Worm (Caenorhabditis elegans): ENCODE results near the gene gfi-3.

The gfi-3 gene

ce11 chrX:14500422-14501058 lies 20.2 kb downstream of the gfi-3 start (continued):
- TF ChIP-seq mep-1 (tag; optimal IDR thresholded peaks at IDR 0.05): no peak
- peak; percentile 94 for TF ChIP-seq hlh-11 (tag; optimal IDR thresholded peaks at IDR 0.05)
- no peak for TF ChIP-seq lir-3 (tag; optimal IDR thresholded peaks at IDR 0.05)
- TF ChIP-seq unc-62 (GFP tag; optimal IDR thresholded peaks at IDR 0.05 in 1 of 2): peak; percentile 38 to 47
- TF ChIP-seq unc-62 (tag; optimal IDR thresholded peaks at IDR 0.05): no peak
- TF ChIP-seq hlh-30 (tag; optimal IDR thresholded peaks at IDR 0.05; ENCODE audit: insufficient read depth): peak; percentile 24
- TF ChIP-seq cey-2 (tag; optimal IDR thresholded peaks at IDR 0.05; ENCODE audit: borderline replicate concordance, insufficient read depth): no peak
- peak; percentile 99 for TF ChIP-seq dmd-6 (GFP tag; IDR thresholded peaks at IDR 0.05)
- TF ChIP-seq rbr-2 (tag; optimal IDR thresholded peaks at IDR 0.05): no peak
- peak; percentile 79 for TF ChIP-seq nhr-77 (tag; optimal IDR thresholded peaks at IDR 0.05)
- peak; percentile 72 for TF ChIP-seq pha-4 (GFP tag; IDR thresholded peaks at IDR 0.05)
- TF ChIP-seq pha-4 (tag; optimal IDR thresholded peaks at IDR 0.05): no peak

- peak; percentile 57 to 99 for TF ChIP-seq unc-62 (GFP tag; optimal IDR thresholded peaks at IDR 0.05 in 1 of 2)
- TF ChIP-seq unc-62 (tag; optimal IDR thresholded peaks at IDR 0.05): no peak
- TF ChIP-seq T20F7.1 (GFP tag; optimal IDR thresholded peaks at IDR 0.05): peak; percentile 80
- peak; percentile 95 for TF ChIP-seq hlh-11 (tag; optimal IDR thresholded peaks at IDR 0.05)
- peak; percentile 43 for TF ChIP-seq mxl-3 (GFP tag; optimal IDR thresholded peaks at IDR 0.05)
- TF ChIP-seq mdl-1 (tag; optimal IDR thresholded peaks at IDR 0.05): peak in 1 of 2 experiments; percentile 81
- TF ChIP-seq dpl-1 (GFP tag; optimal IDR thresholded peaks at IDR 0.05): peak; percentile 12
- TF ChIP-seq lir-3 (tag; optimal IDR thresholded peaks at IDR 0.05): no peak
- TF ChIP-seq lin-29 (GFP tag; IDR thresholded peaks at IDR 0.05): no peak; the same call in 1 of the 2 replicates
- TF ChIP-seq dmd-6 (GFP tag; IDR thresholded peaks at IDR 0.05): peak; percentile 94
- no peak for TF ChIP-seq ztf-7 (tag; optimal IDR thresholded peaks at IDR 0.05)
- TF ChIP-seq unc-39 (tag; optimal IDR thresholded peaks at IDR 0.05): no peak
- TF ChIP-seq tra-1 (GFP tag; IDR thresholded peaks at IDR 0.05): peak; percentile 71; the same call in 1 of the 2 replicates
- peak; percentile 94 for TF ChIP-seq nhr-102 (tag; optimal IDR thresholded peaks at IDR 0.05)
- peak; percentile 92 for TF ChIP-seq nhr-48 (tag; optimal IDR thresholded peaks at IDR 0.05)
- TF ChIP-seq lsy-2 (tag; optimal IDR thresholded peaks at IDR 0.05): peak in 1 of 2 experiments; percentile 49
- TF ChIP-seq saeg-2 (GFP tag; IDR thresholded peaks at IDR 0.05): peak; percentile 84; the same call in 1 of the 2 replicates
- peak; percentile 1 for TF ChIP-seq nhr-25 (tag; optimal IDR thresholded peaks at IDR 0.05; ENCODE audit: borderline replicate concordance, insufficient read depth)
- TF ChIP-seq ceh-20 (GFP tag; IDR thresholded peaks at IDR 0.05): peak; percentile 96
- no peak for TF ChIP-seq egl-27 (tag; optimal IDR thresholded peaks at IDR 0.05)
- TF ChIP-seq nhr-28 (tag; optimal IDR thresholded peaks at IDR 0.05): peak; percentile 92
- 0 out of 2 replicates have a peak, but pooled peaks have one; percentile 63 for TF ChIP-seq mdt-29 (GFP tag; IDR thresholded peaks at IDR 0.05)
- no peak for TF ChIP-seq daf-19 (GFP tag; conservative IDR thresholded peaks at IDR 0.05)
- peak; percentile 76 for TF ChIP-seq pqm-1 (tag; optimal IDR thresholded peaks at IDR 0.05)
- no peak for TF ChIP-seq lin-13 (GFP tag; optimal IDR thresholded peaks at IDR 0.05)
- TF ChIP-seq php-3 (GFP tag; IDR thresholded peaks at IDR 0.05): peak; percentile 97
- TF ChIP-seq aha-1 (tag): peak; percentile 90
- TF ChIP-seq madf-9 (GFP tag; conservative IDR thresholded peaks at IDR 0.05): no peak
- peak; percentile 47; the same call in 1 of the 2 replicates for TF ChIP-seq lin-38 (GFP tag; IDR thresholded peaks at IDR 0.05)
- no peak for TF ChIP-seq F26F4.8 (GFP tag; conservative IDR thresholded peaks at IDR 0.05)
- peak in 1 of 2 experiments; percentile 71 for TF ChIP-seq hif-1 (tag; optimal IDR thresholded peaks at IDR 0.05)
- peak; percentile 76 for TF ChIP-seq nhr-77 (tag; optimal IDR thresholded peaks at IDR 0.05)
- TF ChIP-seq mep-1 (tag; optimal IDR thresholded peaks at IDR 0.05): peak; percentile 80
- no peak for TF ChIP-seq F49E8.2 (tag; optimal IDR thresholded peaks at IDR 0.05; ENCODE audit: borderline replicate concordance)
- TF ChIP-seq hlh-30 (tag; optimal IDR thresholded peaks at IDR 0.05; ENCODE audit: insufficient read depth): peak; percentile 92
- TF ChIP-seq daf-16 (GFP tag; optimal IDR thresholded peaks at IDR 0.05): peak in 1 of 2 experiments; percentile 54
- peak; percentile 95 for TF ChIP-seq daf-16 (tag; optimal IDR thresholded peaks at IDR 0.05)
- no peak for TF ChIP-seq zfp-2 (tag; optimal IDR thresholded peaks at IDR 0.05)
- TF ChIP-seq dve-1 (tag; optimal IDR thresholded peaks at IDR 0.05; ENCODE audit: insufficient read depth): peak; percentile 97
- peak; percentile 24 for TF ChIP-seq cey-2 (tag; optimal IDR thresholded peaks at IDR 0.05; ENCODE audit: borderline replicate concordance, insufficient read depth)
- peak; percentile 19 for TF ChIP-seq spr-1 (tag; optimal IDR thresholded peaks at IDR 0.05)
- peak; percentile 14; the same call in 1 of the 2 replicates for TF ChIP-seq zfp-3 (GFP tag; conservative IDR thresholded peaks at IDR 0.05)
These were observed 21.8 kb downstream of the gfi-3 start for ce11 chrX:14502116-14502587.

Measured in whole organism, L4 larva.